Worm (Caenorhabditis elegans): ENCODE results near the gene D2021.4.

Gene D2021.4

DNA sequence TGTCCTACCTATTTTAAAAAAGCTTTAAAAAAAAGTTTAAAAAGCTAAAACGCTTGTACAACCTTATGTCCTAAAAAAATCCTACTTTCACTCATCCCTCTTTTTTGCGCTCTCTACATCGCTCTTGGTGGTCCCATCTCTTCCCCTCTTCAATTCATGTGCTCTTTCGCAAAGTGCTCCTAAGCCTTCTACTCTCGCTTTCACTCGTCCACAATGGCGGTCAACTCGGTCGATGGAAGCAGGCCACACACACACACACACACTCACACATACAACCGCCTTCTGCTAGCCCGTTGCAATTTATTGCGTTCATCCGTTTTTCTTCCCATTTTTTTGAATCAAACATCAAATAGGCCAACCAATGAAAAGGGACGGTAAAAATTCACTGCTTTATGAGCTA, 20.3 kb upstream of the D2021.4 start:
- peak; percentile 21 for TF ChIP-seq unc-55 (GFP tag; optimal IDR thresholded peaks at IDR 0.05)
- peak; percentile 6 for TF ChIP-seq C34F6.9 (tag; optimal IDR thresholded peaks at IDR 0.05)
- no peak for TF ChIP-seq nhr-12 (tag; optimal IDR thresholded peaks at IDR 0.05)
- TF ChIP-seq nhr-10 (tag; optimal IDR thresholded peaks at IDR 0.05), result no peak
- peak in 1 of 2 experiments; percentile 6 for TF ChIP-seq mdl-1 (tag; optimal IDR thresholded peaks at IDR 0.05)
- peak; percentile 22 for TF ChIP-seq nhr-129 (tag; optimal IDR thresholded peaks at IDR 0.05)
- TF ChIP-seq ZK546.5 (tag; optimal IDR thresholded peaks at IDR 0.05), result no peak
- no peak for TF ChIP-seq nhr-11 (tag; optimal IDR thresholded peaks at IDR 0.05)

DNA sequence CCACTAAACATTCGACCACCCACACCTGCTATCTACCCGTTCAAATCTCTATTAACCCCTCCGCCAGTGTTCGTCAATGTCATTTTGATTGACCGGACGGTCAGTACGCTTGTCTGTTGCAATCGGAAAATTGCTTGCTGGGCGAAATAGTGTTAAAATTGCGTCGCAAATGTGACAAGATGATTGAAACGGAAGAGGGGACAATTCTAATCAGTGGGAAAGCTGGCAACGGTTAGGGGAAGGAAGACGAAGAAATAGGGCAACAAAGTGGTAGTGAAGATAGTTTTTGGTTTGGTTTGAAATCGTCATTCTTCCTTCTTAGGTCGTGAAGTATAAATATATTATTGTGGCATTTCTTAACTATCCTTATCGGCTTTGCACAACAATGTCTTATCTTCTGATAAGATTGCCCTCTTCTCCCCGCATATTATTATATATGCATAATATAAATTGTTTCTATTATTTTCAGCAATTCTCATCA, 19.6 kb upstream of the D2021.4 start:
- TF ChIP-seq dmd-4 (tag; optimal IDR thresholded peaks at IDR 0.05) (no peak), unc-55 (GFP tag; optimal IDR thresholded peaks at IDR 0.05) (no peak), fos-1 (tag; optimal IDR thresholded peaks at IDR 0.05) (peak; percentile 61), lsy-2 (tag; optimal IDR thresholded peaks at IDR 0.05) (no peak), ceh-16 (tag; optimal IDR thresholded peaks at IDR 0.05) (peak; percentile 31), nhr-21 (tag; optimal IDR thresholded peaks at IDR 0.05) (peak; percentile 24), nhr-237 (tag; optimal IDR thresholded peaks at IDR 0.05) (no peak), crh-2 (tag; optimal IDR thresholded peaks at IDR 0.05) (no peak), elt-3 (tag; optimal IDR thresholded peaks at IDR 0.05) (no peak), mdl-1 (tag; optimal IDR thresholded peaks at IDR 0.05) (no peak), F13H6.1 (tag; optimal IDR thresholded peaks at IDR 0.05) (no peak), skn-1 (tag; optimal IDR thresholded peaks at IDR 0.05) (no peak), sma-3 (GFP tag; optimal IDR thresholded peaks at IDR 0.05) (no peak)

DNA sequence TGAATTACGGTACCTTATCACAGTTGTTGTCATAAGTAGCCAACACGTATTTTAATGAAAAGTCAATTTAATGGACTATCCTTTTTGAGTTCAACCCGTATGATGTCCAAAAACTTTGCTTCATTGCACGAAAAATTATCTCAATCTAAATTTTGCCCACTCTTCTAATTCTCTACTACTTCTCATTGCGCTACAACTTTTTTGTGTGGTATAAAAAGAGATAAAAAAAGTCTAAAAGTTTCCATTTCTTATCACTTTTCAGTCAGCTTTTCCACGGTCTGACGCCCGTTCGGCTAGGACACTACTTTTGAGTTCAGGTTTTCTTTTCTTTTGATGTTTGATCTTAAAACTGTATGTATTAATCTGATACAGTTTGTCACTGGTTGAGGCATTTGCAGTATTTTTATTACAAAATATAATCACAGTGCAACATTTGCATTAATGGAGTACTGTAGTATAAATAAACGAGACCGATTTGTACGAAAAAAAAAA, 19.0 kb upstream of the D2021.4 start:
- TF ChIP-seq snpc-4 (tag; optimal IDR thresholded peaks at IDR 0.05) (no peak), ceh-16 (tag; optimal IDR thresholded peaks at IDR 0.05) (no peak), fos-1 (tag; optimal IDR thresholded peaks at IDR 0.05) (peak; percentile 30), sma-9 (GFP tag; optimal IDR thresholded peaks at IDR 0.05) (peak; percentile 58), sma-9 (tag; optimal IDR thresholded peaks at IDR 0.05) (no peak)

DNA sequence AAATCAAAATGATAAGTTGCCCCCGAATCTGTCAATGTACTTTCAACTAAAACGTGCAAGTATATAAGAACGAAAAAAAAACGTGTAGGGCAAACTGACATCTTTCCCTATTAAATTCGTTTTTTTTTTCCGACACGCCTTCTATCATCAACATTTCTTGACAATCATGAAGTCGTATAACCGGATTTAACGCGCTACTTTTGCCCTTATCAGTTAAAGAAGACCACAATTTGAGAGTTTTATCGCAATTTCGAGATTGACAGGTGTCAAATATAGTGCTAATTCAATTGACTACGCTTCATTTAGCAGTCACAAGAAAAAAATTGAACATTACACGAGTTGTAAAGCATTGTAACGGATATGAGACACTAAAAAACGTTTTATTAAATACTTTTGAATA, 18.3 kb upstream of the D2021.4 start:
- TF ChIP-seq peb-1 (tag; optimal IDR thresholded peaks at IDR 0.05) (no peak), fos-1 (tag; optimal IDR thresholded peaks at IDR 0.05) (peak; percentile 80), nhr-10 (tag; optimal IDR thresholded peaks at IDR 0.05) (no peak), aly-2 (tag; optimal IDR thresholded peaks at IDR 0.05) (no peak), gmeb-1 (tag; optimal IDR thresholded peaks at IDR 0.05) (no peak), crh-2 (tag; optimal IDR thresholded peaks at IDR 0.05) (no peak), lsy-2 (tag; optimal IDR thresholded peaks at IDR 0.05) (no peak)

DNA sequence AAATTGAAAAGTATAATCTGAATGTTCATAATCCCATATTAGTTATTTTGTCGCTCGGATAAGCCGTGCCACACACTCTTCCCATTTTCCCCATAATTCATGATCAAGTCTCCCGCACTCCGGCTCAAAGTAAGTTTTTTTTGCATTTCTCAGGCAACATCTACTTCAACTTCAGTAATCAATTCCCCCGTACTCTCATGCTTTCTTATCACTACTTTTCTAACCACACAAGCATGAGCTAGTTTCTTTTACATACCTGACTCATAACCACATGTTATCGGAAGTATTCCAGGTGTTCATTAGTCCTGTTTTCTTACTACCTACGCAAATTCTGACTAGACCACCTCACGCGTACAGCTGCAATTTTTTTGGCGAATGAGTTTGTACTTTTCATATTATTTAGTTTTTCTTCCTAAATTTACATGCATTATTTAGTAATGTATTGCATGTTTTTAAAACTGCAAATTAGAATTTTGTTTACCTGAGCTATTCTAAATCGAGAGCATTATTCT, 17.7 kb upstream of the D2021.4 start:
- no peak for TF ChIP-seq nhr-129 (tag; optimal IDR thresholded peaks at IDR 0.05)
- TF ChIP-seq lsy-2 (tag; optimal IDR thresholded peaks at IDR 0.05), result peak in 1 of 2 experiments; percentile 6
- peak; percentile 9 for TF ChIP-seq nhr-21 (tag; optimal IDR thresholded peaks at IDR 0.05)
- peak; percentile 14 for TF ChIP-seq fos-1 (tag; optimal IDR thresholded peaks at IDR 0.05)

DNA sequence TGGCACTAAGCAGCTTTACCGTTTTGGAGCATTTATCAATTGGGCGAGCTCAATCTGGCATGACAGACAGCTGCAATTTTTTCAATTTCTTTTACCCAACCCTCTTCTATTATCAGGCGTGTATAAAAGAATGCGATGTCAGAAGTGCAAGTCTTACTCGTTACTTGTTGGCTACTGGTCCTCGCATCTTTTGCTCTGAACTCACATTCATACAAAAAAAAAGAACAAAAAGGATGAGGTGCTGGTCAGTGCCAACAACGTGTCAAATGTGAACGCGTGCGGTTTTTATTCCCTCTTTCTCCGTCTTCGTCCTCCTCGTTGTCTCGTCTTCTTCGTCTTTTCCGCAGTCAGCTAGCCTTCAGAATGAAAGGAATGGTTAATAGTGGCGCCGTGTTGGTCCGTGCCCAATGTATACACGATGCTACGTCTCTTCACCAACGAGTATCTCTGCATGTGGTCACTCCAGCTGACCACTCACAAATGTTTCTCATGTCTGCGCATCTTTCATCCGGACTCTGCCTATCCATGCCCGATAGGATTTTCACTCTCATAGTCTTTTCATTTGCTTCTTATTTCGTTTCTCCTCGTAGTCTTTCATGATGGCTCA, 17.0 kb upstream of the D2021.4 start:
- TF ChIP-seq zag-1 (tag; optimal IDR thresholded peaks at IDR 0.05) (peak; percentile 6), mdl-1 (tag; optimal IDR thresholded peaks at IDR 0.05) (peak; percentile 32 to 60), elt-3 (tag; optimal IDR thresholded peaks at IDR 0.05) (no peak), ztf-4 (tag; optimal IDR thresholded peaks at IDR 0.05) (no peak), lsy-2 (tag; optimal IDR thresholded peaks at IDR 0.05) (no peak), nhr-6 (tag; optimal IDR thresholded peaks at IDR 0.05) (no peak), C34F6.9 (tag; optimal IDR thresholded peaks at IDR 0.05) (peak; percentile 25), sem-4 (tag; optimal IDR thresholded peaks at IDR 0.05) (peak; percentile 3), gmeb-1 (tag; optimal IDR thresholded peaks at IDR 0.05) (no peak), F13H6.1 (tag; optimal IDR thresholded peaks at IDR 0.05) (peak; percentile 87), blmp-1 (tag; optimal IDR thresholded peaks at IDR 0.05; ENCODE audit: insufficient read depth) (no peak)

All from whole organism, L2 larva.